Fruit fly (Drosophila melanogaster) whole organism, wandering third instar larva: ENCODE data around the gene CG9107.

Experiments used
- Abd-B ChIP-seq: fragments of >200 bp; optimal IDR thresholded peaks from 2 replicates; lab custom pipeline; 2017; ENCODE audit warnings: missing biosample characterization, missing genetic modification characterization
- CG32264 ChIP-seq: fragments of 200-800 bp; sonication (Bioruptor generic); optimal IDR thresholded peaks from 2 replicates; lab custom pipeline; 2016; ENCODE audit warnings: missing biosample characterization, missing genetic modification characterization
- CG9705 ChIP-seq: fragments of 200-800 bp; sonication (Bioruptor generic); optimal IDR thresholded peaks from 2 replicates; lab custom pipeline; 2018; ENCODE audit warnings: missing biosample characterization, mild to moderate bottlenecking, missing genetic modification characterization
- CrebA ChIP-seq: fragments of 200-800 bp; sonication (Bioruptor generic); optimal IDR thresholded peaks from 2 replicates; lab custom pipeline; 2016; ENCODE audit warnings: missing biosample characterization, mild to moderate bottlenecking, missing genetic modification characterization, borderline replicate concordance
- Dfd ChIP-seq: fragments of >200 bp; optimal IDR thresholded peaks from 2 replicates; lab custom pipeline; 2017; ENCODE audit warnings: missing biosample characterization, missing genetic modification characterization
- Dif ChIP-seq: fragments of 200-275, 200-300 bp; sonication (Bioruptor generic); optimal IDR thresholded peaks from 2 replicates; lab custom pipeline; 2018; ENCODE audit warnings: missing biosample characterization, missing genetic modification characterization; ENCODE audit not compliant: partially characterized antibody
- GATAd ChIP-seq: sonication (Bioruptor generic); optimal IDR thresholded peaks from 2 replicates; lab custom pipeline; 2016; ENCODE audit warnings: missing biosample characterization, missing genetic modification characterization
- HLH106 ChIP-seq: fragments of 200-800 bp; optimal IDR thresholded peaks from 3 replicates; lab custom pipeline; 2019; ENCODE audit warnings: missing biosample characterization, mild to moderate bottlenecking, missing genetic modification characterization, moderate library complexity
- Hnf4 ChIP-seq: fragments of 200-800 bp; sonication (Bioruptor generic); optimal IDR thresholded peaks from 2 replicates; lab custom pipeline; 2016; ENCODE audit warnings: missing biosample characterization, mild to moderate bottlenecking, missing genetic modification characterization
- Hr78 ChIP-seq: fragments of >200 bp; optimal IDR thresholded peaks from 2 replicates; lab custom pipeline; 2017; ENCODE audit warnings: missing biosample characterization, missing genetic modification characterization
- Hr83 ChIP-seq: fragments of 200-300 bp; sonication (Bioruptor generic); optimal IDR thresholded peaks from 2 replicates; lab custom pipeline; 2016; ENCODE audit warnings: missing biosample characterization, mild to moderate bottlenecking, missing genetic modification characterization, moderate library complexity; ENCODE audit not compliant: poor library complexity, severe bottlenecking
- Jra ChIP-seq: sonication (Bioruptor generic); optimal IDR thresholded peaks from 2 replicates; lab custom pipeline; 2016; ENCODE audit warnings: missing biosample characterization, missing genetic modification characterization
- Mio ChIP-seq: sonication (Bioruptor generic); optimal IDR thresholded peaks from 2 replicates; lab custom pipeline; 2016; ENCODE audit warnings: missing biosample characterization, missing genetic modification characterization
- Myc ChIP-seq: fragments of >200 bp; optimal IDR thresholded peaks from 2 replicates; lab custom pipeline; 2017
- N ChIP-seq: fragments of >200 bp; optimal IDR thresholded peaks from 2 replicates; lab custom pipeline; 2018; ENCODE audit warnings: missing biosample characterization, missing external identifiers, missing genetic modification characterization
- OdsH ChIP-seq: fragments of 200-800 bp; sonication (Bioruptor generic); optimal IDR thresholded peaks from 2 replicates; lab custom pipeline; 2016; ENCODE audit warnings: missing biosample characterization, mild to moderate bottlenecking, missing genetic modification characterization
- Rel ChIP-seq, 2 experiments: fragments of 200-800 bp; sonication (Bioruptor generic) in 1 of 2; optimal IDR thresholded peaks; 2 replicates in 1 of 2; 3 replicates in 1 of 2; lab custom pipeline; 2016 to 2019; ENCODE audit warnings: mild to moderate bottlenecking in 2 of 2, missing biosample characterization in 2 of 2, missing genetic modification characterization in 2 of 2, moderate library complexity in 1 of 2
- Sp1 ChIP-seq: fragments of 200-800 bp; sonication (Bioruptor generic); optimal IDR thresholded peaks from 3 replicates; lab custom pipeline; 2019; ENCODE audit warnings: missing biosample characterization, mild to moderate bottlenecking, missing genetic modification characterization, moderate library complexity
- Vsx2 ChIP-seq: fragments of 200-300, 225-300 bp; sonication (Bioruptor generic); optimal IDR thresholded peaks from 2 replicates; lab custom pipeline; 2018; ENCODE audit warnings: missing biosample characterization, missing genetic modification characterization; ENCODE audit not compliant: partially characterized antibody
- br ChIP-seq: fragments of 200-800 bp; sonication (Bioruptor generic); optimal IDR thresholded peaks from 2 replicates; lab custom pipeline; 2016; ENCODE audit warnings: missing biosample characterization, missing genetic modification characterization
- brk ChIP-seq: fragments of 200-800 bp; sonication (Bioruptor generic); optimal IDR thresholded peaks from 2 replicates; lab custom pipeline; 2016; ENCODE audit warnings: missing biosample characterization, mild to moderate bottlenecking, missing genetic modification characterization
- dl ChIP-seq, 2 experiments: fragments of 175-275, 200-275 bp in 1 of 2; fragments of 200-275 bp in 1 of 2; sonication (Bioruptor generic); optimal IDR thresholded peaks; lab custom pipeline; 2018; ENCODE audit warnings: mild to moderate bottlenecking in 2 of 2, missing biosample characterization in 2 of 2, missing genetic modification characterization in 2 of 2, moderate library complexity in 2 of 2; ENCODE audit not compliant: partially characterized antibody in 2 of 2, insufficient read depth in 1 of 2
- dmrt93B ChIP-seq: fragments of 200-800 bp; sonication (Bioruptor generic); optimal IDR thresholded peaks from 2 replicates; lab custom pipeline; 2018; ENCODE audit warnings: missing biosample characterization, mild to moderate bottlenecking, missing genetic modification characterization
- dsf ChIP-seq: sonication (Bioruptor generic); optimal IDR thresholded peaks from 2 replicates; lab custom pipeline; 2016; ENCODE audit warnings: missing biosample characterization, missing genetic modification characterization, borderline replicate concordance
- ey ChIP-seq: fragments of 200-800 bp; sonication (Bioruptor generic); optimal IDR thresholded peaks from 2 replicates; lab custom pipeline; 2016; ENCODE audit warnings: missing biosample characterization, missing genetic modification characterization
- foxo ChIP-seq, 2 experiments: fragments of 200-800 bp; sonication (Bioruptor generic); optimal IDR thresholded peaks; 2 replicates in 1 of 2; 3 replicates in 1 of 2; lab custom pipeline; 2016 to 2017; ENCODE audit warnings: missing biosample characterization in 2 of 2, missing genetic modification characterization in 2 of 2
- fru ChIP-seq: fragments of 200-800 bp; sonication (Bioruptor generic); optimal IDR thresholded peaks from 3 replicates; lab custom pipeline; 2016; ENCODE audit warnings: missing biosample characterization, mild to moderate bottlenecking, missing genetic modification characterization
- h ChIP-seq: fragments of 200-800 bp; sonication (Bioruptor generic); optimal IDR thresholded peaks from 3 replicates; lab custom pipeline; 2016; ENCODE audit warnings: missing biosample characterization, mild to moderate bottlenecking, missing genetic modification characterization
- jim ChIP-seq: fragments of 175-275, 200-325 bp; sonication (Bioruptor generic); optimal IDR thresholded peaks from 2 replicates; lab custom pipeline; 2016; ENCODE audit warnings: missing biosample characterization, mild to moderate bottlenecking, missing genetic modification characterization
- lola ChIP-seq: fragments of >200 bp; optimal IDR thresholded peaks from 2 replicates; lab custom pipeline; 2017; ENCODE audit warnings: missing biosample characterization, missing genetic modification characterization
- pan ChIP-seq: fragments of >200 bp; optimal IDR thresholded peaks from 2 replicates; lab custom pipeline; 2017
- psq ChIP-seq: fragments of 200-800 bp; sonication (Bioruptor generic); optimal IDR thresholded peaks from 3 replicates; lab custom pipeline; 2017; ENCODE audit warnings: missing biosample characterization, mild to moderate bottlenecking, missing genetic modification characterization, moderate library complexity
- rgr ChIP-seq: fragments of 200-800 bp; sonication (Bioruptor generic); optimal IDR thresholded peaks from 3 replicates; lab custom pipeline; 2016; ENCODE audit warnings: missing biosample characterization, mild to moderate bottlenecking, missing genetic modification characterization
- sage ChIP-seq: fragments of 200-800 bp; sonication (Bioruptor generic); optimal IDR thresholded peaks from 2 replicates; lab custom pipeline; 2016; ENCODE audit warnings: missing biosample characterization, mild to moderate bottlenecking, missing genetic modification characterization
- sv ChIP-seq: fragments of 200-800 bp; sonication (Bioruptor generic); optimal IDR thresholded peaks from 3 replicates; lab custom pipeline; 2016; ENCODE audit warnings: missing biosample characterization, missing genetic modification characterization
- tai ChIP-seq: sonication (Bioruptor generic); optimal IDR thresholded peaks from 2 replicates; lab custom pipeline; 2016; ENCODE audit warnings: missing biosample characterization, missing genetic modification characterization
- usp ChIP-seq: fragments of >200 bp; optimal IDR thresholded peaks from 2 replicates; lab custom pipeline; 2017; ENCODE audit warnings: missing biosample characterization, missing genetic modification characterization
- woc ChIP-seq: sonication (Bioruptor generic); optimal IDR thresholded peaks from 2 replicates; lab custom pipeline; 2016; ENCODE audit warnings: missing biosample characterization, mild to moderate bottlenecking, missing genetic modification characterization

Gene CG9107

dm6 chr2L:5978333-5979054, 45.8 kb downstream of the CG9107 start:
- TF ChIP-seq CG32264 (no peak), psq (GFP tag; lab: Kevin White, UChicago) (peak; percentile 23), ey (GFP tag; lab: Kevin White, UChicago) (no peak), Hr78 (GFP tag; lab: Kevin White, UChicago) (peak; percentile 3), dmrt93B (GFP tag; lab: Kevin White, UChicago) (no peak), Hnf4 (GFP tag; lab: Kevin White, UChicago) (peak; percentile 53), woc (GFP tag; lab: Kevin White, UChicago) (peak; percentile 37), br (GFP tag; lab: Kevin White, UChicago) (peak; percentile 50), Hr83 (GFP tag; lab: Kevin White, UChicago) (peak; percentile 70), Mio (GFP tag; lab: Kevin White, UChicago) (peak; percentile 37), Myc (lab: Kevin White, UChicago) (no peak), GATAd (GFP tag; lab: Kevin White, UChicago) (no peak), Abd-B (GFP tag; lab: Kevin White, UChicago) (no peak), tai (GFP tag; lab: Kevin White, UChicago) (no peak), fru (GFP tag; lab: Kevin White, UChicago) (no peak), foxo (GFP tag; optimal IDR thresholded peaks at IDR 0.05; lab: Kevin White, UChicago) (peak; percentile 18 to 24), usp (GFP tag; lab: Kevin White, UChicago) (no peak), brk (GFP tag; lab: Kevin White, UChicago) (peak; percentile 70), dl (GFP tag; optimal IDR thresholded peaks at IDR 0.05; lab: Kevin White, UChicago; ENCODE audit: insufficient read depth in 1 of 2, partially characterized antibody in 2 of 2) (no peak), sv (GFP tag; lab: Kevin White, UChicago) (no peak), Sp1 (GFP tag; lab: Kevin White, UChicago) (peak; percentile 7), Vsx2 (GFP tag; lab: Kevin White, UChicago) (no peak), h (GFP tag; lab: Kevin White, UChicago) (peak; percentile 79), OdsH (GFP tag; lab: Kevin White, UChicago) (peak; percentile 34), Jra (GFP tag; lab: Kevin White, UChicago) (peak; percentile 67), jim (GFP tag; lab: Kevin White, UChicago) (no peak), rgr (peak; percentile 38), pan (lab: Kevin White, UChicago) (no peak), dsf (GFP tag; lab: Kevin White, UChicago) (no peak), N (GFP tag; lab: Kevin White, UChicago) (no peak), CG9705 (GFP tag; lab: Kevin White, UChicago) (no peak), HLH106 (peak; percentile 21), Dif (GFP tag; lab: Kevin White, UChicago) (no peak), CrebA (GFP tag; lab: Kevin White, UChicago) (peak; percentile 94), Dfd (GFP tag; lab: Kevin White, UChicago) (no peak), sage (GFP tag; lab: Kevin White, UChicago) (no peak), Rel (GFP tag; optimal IDR thresholded peaks at IDR 0.05; lab: Kevin White, UChicago) (peak; percentile 78), Rel (tag; optimal IDR thresholded peaks at IDR 0.05; lab: Kevin White, UChicago) (peak; percentile 72), lola (GFP tag; lab: Kevin White, UChicago) (no peak)

dm6 chr2L:5977729-5978078, 46.6 kb downstream of the CG9107 start:
- peak; percentile 33 for TF ChIP-seq Jra (GFP tag; lab: Kevin White, UChicago)
- no peak for TF ChIP-seq Mio (GFP tag; lab: Kevin White, UChicago)
- TF ChIP-seq jim (GFP tag; lab: Kevin White, UChicago): no peak
